Fruit fly (Drosophila melanogaster) whole organism, prepupa: Measurements from ENCODE around the gene CG13062.

Experiments used
- CG11902 ChIP-seq: fragments of 200-800 bp; sonication (Bioruptor generic); optimal IDR thresholded peaks from 3 replicates; lab custom pipeline; 2016; ENCODE audit warnings: missing biosample characterization, missing genetic modification characterization
- CG3032 ChIP-seq: fragments of 200-800 bp; optimal IDR thresholded peaks from 2 replicates; lab custom pipeline; 2019; ENCODE audit warnings: missing biosample characterization, mild to moderate bottlenecking, missing genetic modification characterization, moderate library complexity
- CG32006 ChIP-seq: fragments of 200-800 bp; sonication (Bioruptor generic); optimal IDR thresholded peaks from 3 replicates; lab custom pipeline; 2017; ENCODE audit warnings: missing biosample characterization, mild to moderate bottlenecking, missing genetic modification characterization
- CG6792 ChIP-seq: fragments of 200-800 bp; sonication (Bioruptor generic); optimal IDR thresholded peaks from 3 replicates; lab custom pipeline; 2016; ENCODE audit warnings: missing biosample characterization, missing genetic modification characterization
- CG8119 ChIP-seq: fragments of 200-800 bp; sonication (Bioruptor generic); IDR thresholded peaks from 3 replicates; pipeline ENCODE4 v1.3.6; 2022; ENCODE audit warnings: missing biosample characterization, missing genetic modification characterization
- CG8319 ChIP-seq: fragments of 200-800 bp; sonication (Bioruptor generic); optimal IDR thresholded peaks from 3 replicates; lab custom pipeline; 2016; ENCODE audit warnings: missing biosample characterization, missing genetic modification characterization
- CG8632 ChIP-seq: fragments of 200-800 bp; sonication (Bioruptor generic); optimal IDR thresholded peaks from 3 replicates; lab custom pipeline; 2016; ENCODE audit warnings: missing biosample characterization, missing genetic modification characterization
- Gug ChIP-seq: fragments of 200-800 bp; sonication (Bioruptor generic); IDR thresholded peaks from 2 replicates; pipeline ENCODE4 v1.3.6; 2022; ENCODE audit warnings: missing biosample characterization, missing genetic modification characterization
- Hr39 ChIP-seq: fragments of 200-800 bp; sonication (Bioruptor generic); optimal IDR thresholded peaks from 2 replicates; lab custom pipeline; 2016; ENCODE audit warnings: missing biosample characterization, missing genetic modification characterization
- dsx ChIP-seq: fragments of 200-800 bp; optimal IDR thresholded peaks from 3 replicates; lab custom pipeline; 2019; ENCODE audit warnings: missing biosample characterization, mild to moderate bottlenecking, missing genetic modification characterization, moderate library complexity; ENCODE audit not compliant: poor library complexity, severe bottlenecking
- fd85E ChIP-seq: fragments of 200-800 bp; sonication (Bioruptor generic); optimal IDR thresholded peaks from 3 replicates; lab custom pipeline; 2016; ENCODE audit warnings: missing biosample characterization, missing genetic modification characterization
- net ChIP-seq: fragments of 200-800 bp; sonication (Bioruptor generic); optimal IDR thresholded peaks from 3 replicates; lab custom pipeline; 2016; ENCODE audit warnings: missing biosample characterization, missing genetic modification characterization

dm6 chr3L:16356171-16356765, 42.2 kb downstream of the CG13062 start:
- TF ChIP-seq CG8319 (no peak), CG11902 (GFP tag; lab: Kevin White, UChicago) (no peak), CG3032 (tag; lab: Kevin White, UChicago) (no peak), CG6792 (GFP tag; lab: Kevin White, UChicago) (no peak), Hr39 (no peak), fd85E (GFP tag; lab: Kevin White, UChicago) (no peak), net (no peak), dsx (no peak), CG32006 (GFP tag; lab: Kevin White, UChicago) (no peak), CG8119 (GFP tag; lab: Robert Waterston, UW) (no peak), Gug (GFP tag; lab: Robert Waterston, UW) (no peak), CG8632 (GFP tag; lab: Kevin White, UChicago) (no peak)
